In genomic region chr3R:9399951-9400392, dm6 we compare ENCODE assay signal across 1 fruit fly cellular context.
TF ChIP-seq lines count a peak whose summit lies in the region.

Gene CG34117 (minus strand): TSS chr3R:9400053.

TF ChIP-seq in whole organism, embryonic, 481 proteins besides CTCF, POLR2A, EP300 and RAD21 (continued from another document and continues in another):
- peak; percentile 79 for TF ChIP-seq CG31441 (GFP tag; IDR thresholded peaks at IDR 0.05; lab: Robert Waterston, UW)
- TF ChIP-seq Nf-YC (tag; optimal IDR thresholded peaks at IDR 0.05; lab: Kevin White, UChicago) = peak; percentile 75
- peak; percentile 70 for TF ChIP-seq lbe (GFP tag; optimal IDR thresholded peaks at IDR 0.05; lab: Kevin White, UChicago)
- TF ChIP-seq CG12942 (GFP tag; optimal IDR thresholded peaks at IDR 0.05; lab: Kevin White, UChicago) = peak; percentile 76
- TF ChIP-seq BEAF-32 (GFP tag; optimal IDR thresholded peaks at IDR 0.05; lab: Kevin White, UChicago) = peak; percentile 16
- TF ChIP-seq Adf1 (GFP tag; IDR thresholded peaks at IDR 0.05; lab: Robert Waterston, UW) = peak; percentile 54; the same call in 1 of the 2 replicates
- peak; percentile 57 for TF ChIP-seq Nf-YB (GFP tag; optimal IDR thresholded peaks at IDR 0.05; lab: Kevin White, UChicago)
- TF ChIP-seq lmd (GFP tag; IDR thresholded peaks at IDR 0.05; lab: Robert Waterston, UW) = peak; percentile 76
- peak; percentile 38 for TF ChIP-seq Atf-2 (GFP tag; optimal IDR thresholded peaks at IDR 0.05; lab: Kevin White, UChicago)
- TF ChIP-seq oc (tag; optimal IDR thresholded peaks at IDR 0.05; lab: Kevin White, UChicago) = peak; percentile 55
- TF ChIP-seq CG3407 (GFP tag; optimal IDR thresholded peaks at IDR 0.05; lab: Kevin White, UChicago) = peak; percentile 13
- peak; percentile 56; the same call in 2 of the 3 replicates for TF ChIP-seq H15 (GFP tag; IDR thresholded peaks at IDR 0.05; lab: Robert Waterston, UW)
- TF ChIP-seq CG8089 (GFP tag; optimal IDR thresholded peaks at IDR 0.05; lab: Kevin White, UChicago) = peak; percentile 34
- TF ChIP-seq CG12219 (GFP tag; optimal IDR thresholded peaks at IDR 0.05; lab: Kevin White, UChicago) = peak; percentile 49
- TF ChIP-seq HLH54F (GFP tag; optimal IDR thresholded peaks at IDR 0.05; lab: Kevin White, UChicago) = no peak
- TF ChIP-seq Atf3 (GFP tag; optimal IDR thresholded peaks at IDR 0.05; lab: Kevin White, UChicago) = peak; percentile 34
- peak; percentile 82 for TF ChIP-seq Hmr (GFP tag; optimal IDR thresholded peaks at IDR 0.05; lab: Kevin White, UChicago)
- peak; percentile 57 for TF ChIP-seq CG10462 (GFP tag; optimal IDR thresholded peaks at IDR 0.05; lab: Kevin White, UChicago)
- TF ChIP-seq CG15011 (GFP tag; optimal IDR thresholded peaks at IDR 0.05; lab: Kevin White, UChicago) = peak; percentile 55
- peak; percentile 64 for TF ChIP-seq CG7786 (GFP tag; optimal IDR thresholded peaks at IDR 0.05; lab: Kevin White, UChicago)
- peak; percentile 88 for TF ChIP-seq az2 (GFP tag; optimal IDR thresholded peaks at IDR 0.05; lab: Kevin White, UChicago)
- peak; percentile 81 for TF ChIP-seq CG7839 (tag; optimal IDR thresholded peaks at IDR 0.05; lab: Kevin White, UChicago)
- no peak for TF ChIP-seq CG9609 (GFP tag; optimal IDR thresholded peaks at IDR 0.05; lab: Kevin White, UChicago)
- TF ChIP-seq mam (GFP tag; optimal IDR thresholded peaks at IDR 0.05; lab: Kevin White, UChicago) = peak; percentile 76
- TF ChIP-seq Lim3 (GFP tag; IDR thresholded peaks at IDR 0.05; lab: Robert Waterston, UW) = no peak
- TF ChIP-seq E2f1 (GFP tag; IDR thresholded peaks at IDR 0.05; lab: Robert Waterston, UW) = peak; percentile 79
- TF ChIP-seq aop (GFP tag; IDR thresholded peaks at IDR 0.05; lab: Robert Waterston, UW) = no peak
- TF ChIP-seq vvl (GFP tag; IDR thresholded peaks at IDR 0.05; lab: Robert Waterston, UW) = peak; percentile 92
- TF ChIP-seq CG17359 (tag; optimal IDR thresholded peaks at IDR 0.05; lab: Kevin White, UChicago) = peak; percentile 86
- TF ChIP-seq MTF-1 (GFP tag; optimal IDR thresholded peaks at IDR 0.05; lab: Kevin White, UChicago; ENCODE audit: borderline replicate concordance) = peak; percentile 41
- peak; percentile 88 for TF ChIP-seq CG17328 (GFP tag; IDR thresholded peaks at IDR 0.05; lab: Robert Waterston, UW)
- no peak for TF ChIP-seq D (optimal IDR thresholded peaks at IDR 0.05; lab: Kevin White, UChicago)
- peak; percentile 55 for TF ChIP-seq D (GFP tag; optimal IDR thresholded peaks at IDR 0.05; lab: Kevin White, UChicago)
- TF ChIP-seq Pdp1 (GFP tag; optimal IDR thresholded peaks at IDR 0.05; lab: Kevin White, UChicago) = peak; percentile 57 to 93
- TF ChIP-seq B-H1 (GFP tag; IDR thresholded peaks at IDR 0.05; lab: Robert Waterston, UW) = peak; percentile 79; the same call in 2 of the 3 replicates
- TF ChIP-seq CG7271 (tag; optimal IDR thresholded peaks at IDR 0.05; lab: Kevin White, UChicago) = peak; percentile 38
- TF ChIP-seq CG11247 (GFP tag; IDR thresholded peaks at IDR 0.05; lab: Robert Waterston, UW) = peak; percentile 73
- peak; percentile 67; the same call in 1 of the 2 replicates for TF ChIP-seq CG32767 (GFP tag; IDR thresholded peaks at IDR 0.05; lab: Robert Waterston, UW)
- peak; percentile 75 for TF ChIP-seq slou (GFP tag; optimal IDR thresholded peaks at IDR 0.05; lab: Kevin White, UChicago)
- TF ChIP-seq CG2889 (GFP tag; IDR thresholded peaks at IDR 0.05; lab: Robert Waterston, UW) = peak; percentile 60; the same call in 2 of the 3 replicates
- peak; percentile 85 for TF ChIP-seq lilli (GFP tag; optimal IDR thresholded peaks at IDR 0.05; lab: Kevin White, UChicago)
- TF ChIP-seq CG18262 (tag; optimal IDR thresholded peaks at IDR 0.05; lab: Kevin White, UChicago) = peak; percentile 79
- TF ChIP-seq CG8281 (tag; optimal IDR thresholded peaks at IDR 0.05; lab: Kevin White, UChicago) = peak; percentile 43
- TF ChIP-seq CG10431 (GFP tag; optimal IDR thresholded peaks at IDR 0.05; lab: Kevin White, UChicago) = peak; percentile 25
- no peak for TF ChIP-seq nerfin-2 (GFP tag; IDR thresholded peaks at IDR 0.05; lab: Robert Waterston, UW; ENCODE audit: partially characterized antibody)
- peak; percentile 59; the same call in 2 of the 3 replicates for TF ChIP-seq CG11093 (GFP tag; IDR thresholded peaks at IDR 0.05; lab: Robert Waterston, UW)
- no peak for TF ChIP-seq Ets65A (GFP tag; lab: Kevin White, UChicago)
- no peak for TF ChIP-seq Doc3 (GFP tag; IDR thresholded peaks at IDR 0.05; lab: Robert Waterston, UW; ENCODE audit: partially characterized antibody)
- peak; percentile 87 for TF ChIP-seq trem (tag; optimal IDR thresholded peaks at IDR 0.05; lab: Kevin White, UChicago)
- TF ChIP-seq hth (optimal IDR thresholded peaks at IDR 0.05; lab: Kevin White, UChicago) = no peak
- peak; percentile 67 for TF ChIP-seq klu (GFP tag; IDR thresholded peaks at IDR 0.05; lab: Robert Waterston, UW)
- no peak for TF ChIP-seq eyg (GFP tag; optimal IDR thresholded peaks at IDR 0.05; lab: Kevin White, UChicago)
- TF ChIP-seq CG34224 (GFP tag; IDR thresholded peaks at IDR 0.05; lab: Robert Waterston, UW; ENCODE audit: partially characterized antibody) = no peak
- TF ChIP-seq CG7928 (GFP tag; optimal IDR thresholded peaks at IDR 0.05; lab: Kevin White, UChicago) = no peak
- peak; percentile 30; the same call in 1 of the 2 replicates for TF ChIP-seq CG6272 (GFP tag; IDR thresholded peaks at IDR 0.05; lab: Robert Waterston, UW)
- TF ChIP-seq CG3065 (GFP tag; optimal IDR thresholded peaks at IDR 0.05; lab: Kevin White, UChicago) = peak; percentile 54
- TF ChIP-seq Aef1 (GFP tag; IDR thresholded peaks at IDR 0.05; lab: Robert Waterston, UW) = peak; percentile 78
- peak; percentile 79 for TF ChIP-seq wdn (GFP tag; IDR thresholded peaks at IDR 0.05; lab: Robert Waterston, UW)
- peak; percentile 38 for TF ChIP-seq chn (GFP tag; optimal IDR thresholded peaks at IDR 0.05; lab: Kevin White, UChicago)
- TF ChIP-seq ac (GFP tag; optimal IDR thresholded peaks at IDR 0.05; lab: Kevin White, UChicago) = no peak
- TF ChIP-seq salm (tag; optimal IDR thresholded peaks at IDR 0.05; lab: Kevin White, UChicago) = peak; percentile 67
- peak; percentile 12; the same call in 1 of the 2 replicates for TF ChIP-seq Poxn (GFP tag; IDR thresholded peaks at IDR 0.05; lab: Robert Waterston, UW)
- TF ChIP-seq CG11085 (GFP tag; IDR thresholded peaks at IDR 0.05; lab: Robert Waterston, UW) = peak; percentile 83
- peak in 1 of 2 experiments; percentile 73 for TF ChIP-seq bsh (GFP tag; optimal IDR thresholded peaks at IDR 0.05; lab: Kevin White, UChicago)
- TF ChIP-seq ewg (GFP tag; optimal IDR thresholded peaks at IDR 0.05; lab: Kevin White, UChicago) = peak; percentile 33
- TF ChIP-seq pan (optimal IDR thresholded peaks at IDR 0.05; lab: Kevin White, UChicago) = no peak
- peak in 1 of 2 experiments; percentile 88 for TF ChIP-seq pan (GFP tag; optimal IDR thresholded peaks at IDR 0.05 in 1 of 2, IDR thresholded peaks at IDR 0.05 in 1 of 2)
- peak; percentile 37 for TF ChIP-seq croc (GFP tag; conservative IDR thresholded peaks at IDR 0.05; lab: Robert Waterston, UW)
- TF ChIP-seq CG18476 (GFP tag; optimal IDR thresholded peaks at IDR 0.05; lab: Kevin White, UChicago) = peak; percentile 80
- TF ChIP-seq CG9876 (GFP tag; optimal IDR thresholded peaks at IDR 0.05; lab: Kevin White, UChicago) = no peak
- peak; percentile 72 for TF ChIP-seq esg (GFP tag; conservative IDR thresholded peaks at IDR 0.05; lab: Robert Waterston, UW)
- no peak for TF ChIP-seq dimm (GFP tag; IDR thresholded peaks at IDR 0.05; lab: Robert Waterston, UW)
- TF ChIP-seq ase (GFP tag; IDR thresholded peaks at IDR 0.05; lab: Robert Waterston, UW) = peak; percentile 69; the same call in 2 of the 3 replicates
- TF ChIP-seq CG12769 (tag; optimal IDR thresholded peaks at IDR 0.05; lab: Kevin White, UChicago) = peak; percentile 68
- TF ChIP-seq Scr (GFP tag; IDR thresholded peaks at IDR 0.05; lab: Robert Waterston, UW; ENCODE audit: partially characterized antibody) = no peak
- peak; percentile 82 for TF ChIP-seq zen (tag; optimal IDR thresholded peaks at IDR 0.05; lab: Kevin White, UChicago)
- peak; percentile 88 for TF ChIP-seq CG18599 (GFP tag; optimal IDR thresholded peaks at IDR 0.05; lab: Kevin White, UChicago)
- no peak for TF ChIP-seq Dll (GFP tag; IDR thresholded peaks at IDR 0.05; lab: Robert Waterston, UW; ENCODE audit: partially characterized antibody)
- no peak for TF ChIP-seq prd (optimal IDR thresholded peaks at IDR 0.05; lab: Kevin White, UChicago)
- peak; percentile 90 for TF ChIP-seq prd (GFP tag; IDR thresholded peaks at IDR 0.05; lab: Robert Waterston, UW)
- no peak for TF ChIP-seq Hr39 (optimal IDR thresholded peaks at IDR 0.05; lab: Kevin White, UChicago)
- TF ChIP-seq Camta (GFP tag; optimal IDR thresholded peaks at IDR 0.05; lab: Kevin White, UChicago) = peak; percentile 46
- no peak for TF ChIP-seq CG6654 (GFP tag; optimal IDR thresholded peaks at IDR 0.05; lab: Kevin White, UChicago)
- peak; percentile 85 for TF ChIP-seq CG13894 (tag; optimal IDR thresholded peaks at IDR 0.05; lab: Kevin White, UChicago)
- peak; percentile 41 for TF ChIP-seq CG6854 (GFP tag; optimal IDR thresholded peaks at IDR 0.05; lab: Kevin White, UChicago)
- TF ChIP-seq Hr51 (GFP tag; optimal IDR thresholded peaks at IDR 0.05; lab: Kevin White, UChicago) = peak; percentile 53 to 83
- peak; percentile 78 for TF ChIP-seq CG32772 (GFP tag; IDR thresholded peaks at IDR 0.05; lab: Robert Waterston, UW)
- peak; percentile 92 for TF ChIP-seq slbo (GFP tag; IDR thresholded peaks at IDR 0.05; lab: Robert Waterston, UW)
- TF ChIP-seq sisA (GFP tag; IDR thresholded peaks at IDR 0.05; lab: Robert Waterston, UW) = peak; percentile 79
- peak; percentile 50 for TF ChIP-seq CG6254 (GFP tag; optimal IDR thresholded peaks at IDR 0.05; lab: Kevin White, UChicago)
- peak; percentile 71 for TF ChIP-seq CG13624 (GFP tag; optimal IDR thresholded peaks at IDR 0.05; lab: Kevin White, UChicago)
- peak; percentile 65 for TF ChIP-seq odd (GFP tag; optimal IDR thresholded peaks at IDR 0.05; lab: Kevin White, UChicago)
- TF ChIP-seq gcm (GFP tag; optimal IDR thresholded peaks at IDR 0.05; lab: Kevin White, UChicago) = peak; percentile 80
- TF ChIP-seq CG2678 (tag; optimal IDR thresholded peaks at IDR 0.05; lab: Kevin White, UChicago) = peak; percentile 85
- peak; percentile 16 for TF ChIP-seq ERR (GFP tag; optimal IDR thresholded peaks at IDR 0.05; lab: Kevin White, UChicago)
- TF ChIP-seq tup (GFP tag; optimal IDR thresholded peaks at IDR 0.05; lab: Kevin White, UChicago) = peak; percentile 4
- no peak for TF ChIP-seq Hey (tag; optimal IDR thresholded peaks at IDR 0.05; lab: Kevin White, UChicago)
- peak; percentile 78 for TF ChIP-seq D19A (tag; optimal IDR thresholded peaks at IDR 0.05; lab: Kevin White, UChicago)
- TF ChIP-seq dpn (GFP tag; optimal IDR thresholded peaks at IDR 0.05; lab: Kevin White, UChicago) = peak; percentile 58 to 89
- no peak for TF ChIP-seq CG1832 (GFP tag; optimal IDR thresholded peaks at IDR 0.05; lab: Kevin White, UChicago)
- peak; percentile 77 for TF ChIP-seq CG10209 (GFP tag; optimal IDR thresholded peaks at IDR 0.05; lab: Kevin White, UChicago)
- peak; percentile 78 for TF ChIP-seq CG14667 (GFP tag; IDR thresholded peaks at IDR 0.05; lab: Robert Waterston, UW)
- 0 out of 2 replicates have a peak, but pooled peaks have one; percentile 35 for TF ChIP-seq Oaz (GFP tag; IDR thresholded peaks at IDR 0.05; lab: Robert Waterston, UW)
- peak; percentile 82 for TF ChIP-seq CG3281 (GFP tag; optimal IDR thresholded peaks at IDR 0.05; lab: Kevin White, UChicago)
- TF ChIP-seq ssp (GFP tag; IDR thresholded peaks at IDR 0.05; lab: Robert Waterston, UW) = peak; percentile 71
- TF ChIP-seq crol (GFP tag; IDR thresholded peaks at IDR 0.05; lab: Robert Waterston, UW) = no peak
- TF ChIP-seq CG10366 (GFP tag; IDR thresholded peaks at IDR 0.05; lab: Robert Waterston, UW) = peak; percentile 82
- TF ChIP-seq fd102C (GFP tag; optimal IDR thresholded peaks at IDR 0.05; lab: Kevin White, UChicago) = peak; percentile 68
- TF ChIP-seq Bteb2 (GFP tag; optimal IDR thresholded peaks at IDR 0.05; lab: Kevin White, UChicago) = peak; percentile 73
- peak; percentile 81 for TF ChIP-seq ara (GFP tag; IDR thresholded peaks at IDR 0.05; lab: Robert Waterston, UW)
- TF ChIP-seq crp (GFP tag; optimal IDR thresholded peaks at IDR 0.05; lab: Kevin White, UChicago) = peak; percentile 86 to 95
- TF ChIP-seq Bdp1 (GFP tag; optimal IDR thresholded peaks at IDR 0.05; lab: Kevin White, UChicago) = peak; percentile 6
- TF ChIP-seq NfI (GFP tag; optimal IDR thresholded peaks at IDR 0.05; lab: Kevin White, UChicago) = peak; percentile 78
- no peak for TF ChIP-seq cad (GFP tag; optimal IDR thresholded peaks at IDR 0.05; lab: Kevin White, UChicago)
- TF ChIP-seq CkIIα-i1 (GFP tag; IDR thresholded peaks at IDR 0.05; lab: Robert Waterston, UW) = peak; percentile 44; the same call in 1 of the 2 replicates
- TF ChIP-seq CG31224 (GFP tag; IDR thresholded peaks at IDR 0.05; lab: Robert Waterston, UW) = peak; percentile 55
- TF ChIP-seq jing (GFP tag; optimal IDR thresholded peaks at IDR 0.05; lab: Kevin White, UChicago) = peak; percentile 22
- peak; percentile 16 for TF ChIP-seq ab (GFP tag; optimal IDR thresholded peaks at IDR 0.05; lab: Kevin White, UChicago)
- TF ChIP-seq ind (GFP tag; optimal IDR thresholded peaks at IDR 0.05; lab: Kevin White, UChicago) = peak; percentile 87
- peak; percentile 39 for TF ChIP-seq Asciz (GFP tag; optimal IDR thresholded peaks at IDR 0.05; lab: Kevin White, UChicago)
- peak; percentile 37 for TF ChIP-seq CG12744 (GFP tag; optimal IDR thresholded peaks at IDR 0.05; lab: Kevin White, UChicago)
- peak; percentile 66 for TF ChIP-seq CG1603 (tag; optimal IDR thresholded peaks at IDR 0.05; lab: Kevin White, UChicago)
- TF ChIP-seq br (optimal IDR thresholded peaks at IDR 0.05; lab: Kevin White, UChicago) = no peak
- TF ChIP-seq crc (GFP tag; optimal IDR thresholded peaks at IDR 0.05; lab: Kevin White, UChicago) = peak; percentile 21
- TF ChIP-seq toy (GFP tag; IDR thresholded peaks at IDR 0.05; lab: Robert Waterston, UW) = no peak
- TF ChIP-seq Mrtf (GFP tag; IDR thresholded peaks at IDR 0.05; lab: Robert Waterston, UW) = peak; percentile 36; the same call in 2 of the 3 replicates
- TF ChIP-seq Med (GFP tag; lab: Kevin White, UChicago) = peak; percentile 93
- peak; percentile 59 for TF ChIP-seq YL-1 (GFP tag; optimal IDR thresholded peaks at IDR 0.05; lab: Kevin White, UChicago)
- TF ChIP-seq wor (GFP tag; IDR thresholded peaks at IDR 0.05; lab: Robert Waterston, UW) = peak; percentile 26; the same call in 1 of the 2 replicates
- peak; percentile 91 for TF ChIP-seq Xbp1 (GFP tag; optimal IDR thresholded peaks at IDR 0.05; lab: Kevin White, UChicago)
- TF ChIP-seq CG7357 (GFP tag; IDR thresholded peaks at IDR 0.05; lab: Robert Waterston, UW) = peak; percentile 55; the same call in 2 of the 3 replicates
